Worm (Caenorhabditis elegans): ENCODE data around the gene sams-3.

DNA sequence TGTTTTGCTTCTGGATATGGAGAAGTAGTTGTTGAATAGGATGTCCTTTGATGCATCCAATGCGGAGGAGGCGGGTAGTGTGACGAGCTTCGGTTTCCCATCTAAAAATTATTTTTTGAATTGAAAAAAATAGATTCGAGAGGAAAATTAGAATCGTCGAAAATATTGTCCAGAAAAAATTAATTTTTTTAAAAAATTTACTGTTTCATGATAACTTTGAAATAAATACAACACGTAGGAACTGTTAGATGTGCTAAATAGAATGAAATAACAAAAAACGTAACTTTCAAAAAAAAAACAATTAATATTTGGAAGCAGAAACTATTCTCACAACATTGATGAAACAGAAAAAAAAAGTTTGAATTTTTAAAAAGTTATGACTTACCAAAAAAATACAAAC, 11.4 kb downstream of the sams-3 start, which contains the start of gene C06E7.4:
- no peak for TF ChIP-seq sea-1 (GFP tag; conservative IDR thresholded peaks at IDR 0.05)
- TF ChIP-seq scrt-1 (GFP tag; IDR thresholded peaks at IDR 0.05) = no peak
- TF ChIP-seq hmbx-1 (tag; optimal IDR thresholded peaks at IDR 0.05) = no peak
- no peak for TF ChIP-seq hmg-4 (GFP tag; optimal IDR thresholded peaks at IDR 0.05)
- TF ChIP-seq ets-7 (tag; optimal IDR thresholded peaks at IDR 0.05) = no peak
- TF ChIP-seq ama-1 (optimal IDR thresholded peaks at IDR 0.05) = no peak
- TF ChIP-seq hnd-1 (tag; optimal IDR thresholded peaks at IDR 0.05) = no peak
- TF ChIP-seq flt-1 (GFP tag; IDR thresholded peaks at IDR 0.05) = no peak

Measured in whole organism, early embryonic.